Worm (Caenorhabditis elegans) whole organism, young adult: ENCODE measurements around the gene T22C8.3.

ENCODE experiments used
- B0019.2 ChIP-seq: fragments of 200-800 bp; sonication (Bioruptor generic); conservative IDR thresholded peaks from 2 replicates; pipeline ENCODE4 v1.3.6; 2022; ENCODE audit warnings: missing genetic modification reagents, missing genetic modification characterization, missing compliant biosample characterization
- F33H1.4 ChIP-seq: fragments of 200-800 bp; sonication (Bioruptor generic); IDR thresholded peaks from 2 replicates; pipeline ENCODE4 v1.3.6; 2022; ENCODE audit warnings: missing genetic modification reagents, missing genetic modification characterization, missing compliant biosample characterization
- F37B4.10 ChIP-seq: fragments of 200-800 bp; sonication (Bioruptor generic); IDR thresholded peaks from 2 replicates; pipeline ENCODE4 v1.3.6; 2022; ENCODE audit warnings: missing genetic modification characterization, missing compliant biosample characterization
- F39B2.1 ChIP-seq: fragments of 200-800 bp; sonication (Bioruptor generic); IDR thresholded peaks from 2 replicates; pipeline ENCODE4 v1.3.6; 2022; ENCODE audit warnings: missing genetic modification reagents, missing genetic modification characterization, missing compliant biosample characterization
- F49E8.2 ChIP-seq: sonication (generic microtip); optimal IDR thresholded peaks from 3 replicates; lab custom pipeline; 2017; ENCODE audit warnings: missing genetic modification characterization, mild to moderate bottlenecking, missing compliant biosample characterization, antibody characterized with exemption, moderate library complexity; ENCODE audit not compliant: insufficient read depth
- F52B5.7 ChIP-seq: sonication (generic microtip); optimal IDR thresholded peaks from 2 replicates; lab custom pipeline; 2016; ENCODE audit warnings: mild to moderate bottlenecking, missing genetic modification characterization, missing compliant biosample characterization
- Y56A3A.18 ChIP-seq: fragments of 200-800 bp; sonication (Bioruptor generic); IDR thresholded peaks from 2 replicates; pipeline ENCODE4 v1.3.6; 2022; ENCODE audit warnings: missing genetic modification reagents, missing genetic modification characterization, missing compliant biosample characterization
- atf-7 ChIP-seq: sonication (generic microtip); optimal IDR thresholded peaks from 2 replicates; lab custom pipeline; 2017; ENCODE audit warnings: mild to moderate bottlenecking, missing genetic modification characterization, missing compliant biosample characterization
- athp-1 ChIP-seq: sonication (generic microtip); optimal IDR thresholded peaks from 2 replicates; lab custom pipeline; 2017; ENCODE audit warnings: mild to moderate bottlenecking, missing genetic modification characterization, missing compliant biosample characterization
- attf-3 ChIP-seq: fragments of 200-800 bp; sonication (Bioruptor generic); conservative IDR thresholded peaks from 2 replicates; pipeline ENCODE4 v1.3.6; 2022; ENCODE audit warnings: missing genetic modification reagents, missing genetic modification characterization, missing compliant biosample characterization
- ccch-3 ChIP-seq: fragments of 200-800 bp; sonication (Bioruptor generic); optimal IDR thresholded peaks from 2 replicates; lab custom pipeline; 2018; ENCODE audit warnings: mild to moderate bottlenecking, missing genetic modification characterization, missing compliant biosample characterization
- ceh-58 ChIP-seq: fragments of 200-800 bp; sonication (Bioruptor generic); IDR thresholded peaks from 2 replicates; pipeline ENCODE4 v1.3.6; 2022; ENCODE audit warnings: missing genetic modification characterization, missing compliant biosample characterization
- dox-1 ChIP-seq: fragments of 200-800 bp; sonication (Bioruptor generic); IDR thresholded peaks from 2 replicates; pipeline ENCODE4 v1.3.6; 2022; ENCODE audit warnings: missing genetic modification reagents, missing genetic modification characterization, missing compliant biosample characterization
- efl-1 ChIP-seq: fragments of 150-350 bp; optimal IDR thresholded peaks from 2 replicates; lab custom pipeline; 2014; ENCODE audit warnings: missing biosample characterization, missing genetic modification reagents, missing genetic modification characterization
- ekl-4 ChIP-seq: fragments of 200-800 bp; sonication (Bioruptor generic); IDR thresholded peaks from 2 replicates; pipeline ENCODE4 v1.3.6; 2022; ENCODE audit warnings: missing genetic modification reagents, missing genetic modification characterization, missing compliant biosample characterization
- hmg-1.2 ChIP-seq: fragments of 200-800 bp; sonication (Bioruptor generic); IDR thresholded peaks from 2 replicates; pipeline ENCODE4 v1.3.6; 2022; ENCODE audit warnings: missing genetic modification reagents, missing genetic modification characterization, missing compliant biosample characterization
- hsf-1 ChIP-seq: fragments of 200-800 bp; sonication (Bioruptor generic); IDR thresholded peaks from 2 replicates; pipeline ENCODE4 v1.3.6; 2022; ENCODE audit warnings: missing genetic modification reagents, missing genetic modification characterization, missing compliant biosample characterization
- let-607 ChIP-seq, 2 experiments: fragments of 200-800 bp in 1 of 2; sonication (Bioruptor generic) in 1 of 2; sonication (generic microtip) in 1 of 2; optimal IDR thresholded peaks; 2 replicates each; lab custom pipeline; 2016 to 2018; ENCODE audit warnings: mild to moderate bottlenecking in 2 of 2, missing compliant biosample characterization in 2 of 2, missing genetic modification characterization in 2 of 2, moderate library complexity in 2 of 2, missing genotype in 1 of 2
- lsl-1 ChIP-seq: fragments of 200-800 bp; sonication (Bioruptor generic); optimal IDR thresholded peaks from 2 replicates; lab custom pipeline; 2018; ENCODE audit warnings: mild to moderate bottlenecking, missing genetic modification characterization, moderate library complexity, missing compliant biosample characterization
- madf-6 ChIP-seq: fragments of 200-800 bp; sonication (Bioruptor generic); IDR thresholded peaks from 2 replicates; pipeline ENCODE4 v1.3.6; 2022; ENCODE audit warnings: missing genetic modification reagents, missing genetic modification characterization, missing compliant biosample characterization
- madf-8 ChIP-seq: fragments of 200-800 bp; sonication (Bioruptor generic); conservative IDR thresholded peaks from 2 replicates; pipeline ENCODE4 v1.3.6; 2022; ENCODE audit warnings: missing genetic modification reagents, missing genetic modification characterization, missing compliant biosample characterization
- mcd-1 ChIP-seq: fragments of 200-800 bp; sonication (Bioruptor generic); IDR thresholded peaks from 2 replicates; pipeline ENCODE4 v1.3.6; 2022; ENCODE audit warnings: missing genetic modification reagents, missing genetic modification characterization, missing compliant biosample characterization
- nfyb-1 ChIP-seq: fragments of 200-800 bp; sonication (Bioruptor generic); IDR thresholded peaks from 2 replicates; pipeline ENCODE4 v1.3.6; 2022; ENCODE audit warnings: missing genetic modification reagents, missing genetic modification characterization, missing compliant biosample characterization
- nhr-179 ChIP-seq: sonication (generic microtip); optimal IDR thresholded peaks from 2 replicates; lab custom pipeline; 2016; ENCODE audit warnings: mild to moderate bottlenecking, missing genetic modification characterization, missing compliant biosample characterization
- nhr-27 ChIP-seq: fragments of 200-800 bp; sonication (Bioruptor generic); optimal IDR thresholded peaks from 2 replicates; lab custom pipeline; 2018; ENCODE audit warnings: mild to moderate bottlenecking, missing genetic modification characterization, moderate library complexity, missing compliant biosample characterization
- pha-4 ChIP-seq: fragments of 150-350 bp; sonication (generic microtip); optimal IDR thresholded peaks from 2 replicates; lab custom pipeline; 2014; ENCODE audit warnings: missing biosample characterization, missing genetic modification reagents, missing genetic modification characterization
- sdz-38 ChIP-seq: sonication (generic microtip); optimal IDR thresholded peaks from 2 replicates; lab custom pipeline; 2016; ENCODE audit warnings: missing genotype, missing genetic modification characterization, missing compliant biosample characterization
- sptf-2 ChIP-seq: fragments of 200-800 bp; sonication (Bioruptor generic); optimal IDR thresholded peaks from 2 replicates; lab custom pipeline; 2018; ENCODE audit warnings: mild to moderate bottlenecking, missing genetic modification characterization, missing compliant biosample characterization
- tbx-9 ChIP-seq: sonication (generic microtip); optimal IDR thresholded peaks from 2 replicates; lab custom pipeline; 2016; ENCODE audit warnings: borderline replicate concordance, missing genetic modification characterization, inconsistent platforms, missing compliant biosample characterization
- zfh-2 ChIP-seq: fragments of 200-800 bp; sonication (Bioruptor generic); conservative IDR thresholded peaks from 2 replicates; pipeline ENCODE4 v1.3.6; 2022; ENCODE audit warnings: missing genetic modification reagents, missing genetic modification characterization, missing compliant biosample characterization
- zim-3 ChIP-seq: sonication (generic microtip); optimal IDR thresholded peaks from 2 replicates; lab custom pipeline; 2017; ENCODE audit warnings: mild to moderate bottlenecking, missing genetic modification characterization, moderate library complexity, missing compliant biosample characterization
- ztf-22 ChIP-seq: fragments of 200-800 bp; sonication (Bioruptor generic); optimal IDR thresholded peaks from 2 replicates; lab custom pipeline; 2018; ENCODE audit warnings: mild to moderate bottlenecking, missing genetic modification characterization, moderate library complexity, missing compliant biosample characterization
- ztf-25 ChIP-seq: fragments of 200-800 bp; sonication (Bioruptor generic); IDR thresholded peaks from 2 replicates; pipeline ENCODE4 v1.3.6; 2022; ENCODE audit warnings: missing genetic modification reagents, missing genetic modification characterization, missing compliant biosample characterization
- ztf-3 ChIP-seq: fragments of 200-800 bp; sonication (Bioruptor generic); optimal IDR thresholded peaks from 2 replicates; lab custom pipeline; 2018; ENCODE audit warnings: mild to moderate bottlenecking, missing genetic modification characterization, missing compliant biosample characterization

Gene T22C8.3

DNA sequence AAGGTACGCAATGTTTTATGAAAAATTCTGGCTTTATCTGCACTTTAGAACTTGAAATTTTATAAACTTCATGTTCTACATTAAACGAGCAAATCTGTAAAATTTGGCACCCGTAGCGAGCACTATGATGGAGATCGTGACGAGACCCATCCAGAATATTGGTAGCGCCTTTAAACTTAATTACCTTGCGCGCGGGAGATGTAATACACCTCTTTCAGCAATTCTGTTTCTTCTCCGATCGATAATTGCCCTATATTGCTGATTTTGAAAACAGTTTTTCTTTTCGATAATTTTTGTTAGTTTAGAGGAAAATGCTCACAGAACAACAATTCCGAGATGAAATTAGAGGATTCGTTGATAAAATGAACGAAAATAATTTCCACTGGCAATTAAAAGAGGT, 37.1 kb upstream of the T22C8.3 start, which contains the start of gene atg-10:
atg-10 (plus strand) TSS at position 301 of the 400 bp plus-strand sequence.
- TF ChIP-seq athp-1 (tag; lab: Kevin White, UChicago) (no peak), atf-7 (no peak), tbx-9 (no peak), madf-8 (no peak), nfyb-1 (GFP tag; lab: Robert Waterston, UW) (no peak), mcd-1 (GFP tag; lab: Robert Waterston, UW) (no peak), pha-4 (no peak), zfh-2 (GFP tag; lab: Robert Waterston, UW) (no peak), Y56A3A.18 (GFP tag; lab: Robert Waterston, UW) (no peak), ceh-58 (GFP tag; lab: Robert Waterston, UW) (no peak)

DNA sequence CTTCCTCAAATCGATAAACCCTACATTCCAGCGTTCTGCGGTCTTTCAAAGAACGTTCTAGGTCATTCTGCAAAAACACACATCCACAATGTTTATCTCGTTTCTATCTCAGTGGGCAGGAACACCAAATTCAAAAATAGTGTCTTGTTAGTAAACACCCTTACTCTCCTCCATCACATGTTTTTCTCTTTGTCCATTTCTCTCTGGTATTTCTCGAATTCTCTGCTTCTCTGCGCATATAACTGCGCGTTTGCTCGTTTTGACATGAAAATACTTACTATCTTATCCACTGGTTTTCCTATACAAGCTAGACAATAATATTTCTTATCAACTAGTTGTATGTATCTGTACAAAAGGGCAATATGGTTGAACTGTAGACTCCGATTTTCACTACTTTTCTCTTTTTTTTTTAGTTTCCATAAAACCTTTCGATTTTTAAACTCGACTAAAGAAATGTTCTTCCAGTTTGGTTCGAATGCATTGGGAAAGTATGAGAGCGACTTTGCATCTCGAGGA, 28.9 kb upstream of the T22C8.3 start, which contains the start of gene pyr-1:
pyr-1 (plus strand) TSS at position 466 of the 516 bp plus-strand sequence.
- TF ChIP-seq madf-6 (GFP tag; lab: Robert Waterston, UW) (no peak), hmg-1.2 (peak; percentile 62; the same call in 1 of the 2 replicates)

DNA sequence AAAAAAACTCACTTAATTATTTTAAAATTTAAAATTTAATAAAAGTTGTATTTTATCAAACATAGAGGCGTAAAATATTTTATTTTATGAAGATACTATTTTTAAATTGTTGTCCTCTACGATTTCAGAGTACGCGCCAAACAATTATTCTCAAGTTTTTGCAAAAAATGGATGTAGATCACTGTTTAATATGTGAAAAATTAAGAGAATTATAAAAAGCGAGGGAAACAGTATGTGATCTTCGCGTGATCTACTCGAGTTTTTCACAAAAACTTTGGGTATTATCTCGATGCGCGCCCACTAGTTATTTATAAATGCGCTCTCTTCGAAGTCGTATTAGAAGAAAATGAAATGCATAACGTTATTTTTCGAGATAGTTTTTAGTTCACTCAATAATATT, 27.1 kb upstream of the T22C8.3 start:
- peak; percentile 20; the same call in 1 of the 2 replicates for TF ChIP-seq hmg-1.2
- TF ChIP-seq F33H1.4 (GFP tag; lab: Robert Waterston, UW) = no peak; the same call in 1 of the 2 replicates
- TF ChIP-seq hsf-1 (GFP tag; lab: Robert Waterston, UW) = no peak
- TF ChIP-seq madf-8 = peak; percentile 57
- peak; percentile 71 for TF ChIP-seq madf-6 (GFP tag; lab: Robert Waterston, UW)
- no peak for TF ChIP-seq nhr-27 (tag; lab: Kevin White, UChicago)
- TF ChIP-seq ztf-3 (GFP tag; lab: Kevin White, UChicago) = no peak
- no peak for TF ChIP-seq dox-1 (GFP tag; lab: Robert Waterston, UW)
- TF ChIP-seq lsl-1 (GFP tag; lab: Kevin White, UChicago) = peak; percentile 2
- TF ChIP-seq sptf-2 (GFP tag; lab: Kevin White, UChicago) = no peak
- peak; percentile 67 for TF ChIP-seq efl-1 (GFP tag; lab: Kevin White, UChicago)

DNA sequence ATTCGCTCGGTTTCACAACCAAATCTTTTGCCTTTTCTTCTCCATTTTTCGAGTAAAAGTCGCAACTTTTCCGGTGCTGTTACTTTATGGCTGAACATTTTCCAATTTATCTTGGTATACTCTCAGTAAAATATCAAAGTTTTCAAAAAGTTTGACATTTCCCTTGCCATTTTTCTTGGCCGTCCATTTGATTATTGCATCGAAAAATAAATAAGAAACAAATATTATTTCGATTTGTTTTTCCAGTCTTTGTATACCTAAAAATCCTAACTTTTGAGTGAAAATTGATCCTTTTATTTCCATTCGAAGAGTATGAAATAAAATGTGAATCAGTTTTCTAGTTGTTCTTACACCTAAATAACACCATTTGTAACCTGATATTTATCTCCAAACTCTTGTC, 24.7 kb upstream of the T22C8.3 start:
- TF ChIP-seq dox-1 (GFP tag; lab: Robert Waterston, UW) (no peak), B0019.2 (no peak), F49E8.2 (tag; lab: Kevin White, UChicago) (no peak), ekl-4 (GFP tag; lab: Robert Waterston, UW) (no peak), ztf-25 (GFP tag; lab: Robert Waterston, UW) (no peak), attf-3 (no peak), F52B5.7 (tag; lab: Kevin White, UChicago) (no peak), F37B4.10 (GFP tag; lab: Robert Waterston, UW) (no peak), sptf-2 (GFP tag; lab: Kevin White, UChicago) (no peak)

DNA sequence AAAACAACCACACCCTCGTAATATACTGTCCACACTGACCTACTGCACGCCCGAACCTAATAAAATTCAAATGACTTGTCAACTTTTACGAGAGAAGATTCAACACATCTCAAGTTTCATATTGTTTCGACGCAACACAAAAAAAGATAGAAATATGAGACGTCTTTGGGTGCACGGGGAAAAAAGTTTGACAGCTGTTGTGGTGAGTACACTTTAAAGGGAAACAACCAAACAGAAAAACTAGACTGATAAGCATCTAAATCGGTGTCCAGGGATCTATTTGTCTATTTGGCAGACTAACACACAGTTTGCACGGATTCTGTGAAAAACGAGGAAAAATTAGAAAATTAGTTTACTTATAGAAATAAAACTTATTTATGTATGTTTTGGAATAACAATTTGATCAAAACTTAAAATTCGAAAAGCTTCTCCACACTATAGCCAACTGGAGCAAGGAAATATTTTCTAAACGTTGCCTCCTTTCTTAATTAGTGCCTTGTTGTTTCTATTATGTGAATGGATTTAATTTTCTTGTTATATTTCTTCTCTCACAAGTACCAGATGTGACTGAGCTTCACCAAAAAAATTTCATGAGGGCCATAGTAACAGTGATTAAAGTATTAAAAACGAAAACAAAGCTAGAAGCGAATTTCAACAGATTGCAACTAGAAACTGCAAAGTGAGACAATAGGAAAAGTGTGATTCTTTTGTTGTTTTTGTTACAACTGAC, 22.0 kb upstream of the T22C8.3 start:
- TF ChIP-seq ztf-22 (GFP tag; lab: Kevin White, UChicago) (no peak), zim-3 (tag; lab: Kevin White, UChicago) (no peak), let-607 (tag; optimal IDR thresholded peaks at IDR 0.05; lab: Kevin White, UChicago) (no peak), F39B2.1 (GFP tag; lab: Robert Waterston, UW) (no peak), ccch-3 (GFP tag; lab: Kevin White, UChicago) (no peak), sdz-38 (tag; lab: Kevin White, UChicago) (no peak), Y56A3A.18 (GFP tag; lab: Robert Waterston, UW) (no peak), pha-4 (no peak), nhr-179 (tag; lab: Kevin White, UChicago) (no peak)
